Worm (Caenorhabditis elegans): ENCODE measurements around the gene rnp-4.

- no peak for TF ChIP-seq unc-39 (tag; optimal IDR thresholded peaks at IDR 0.05)
- no peak for TF ChIP-seq elt-1 (tag; optimal IDR thresholded peaks at IDR 0.05; ENCODE audit: borderline replicate concordance, insufficient read depth)
- TF ChIP-seq elt-3 (tag; optimal IDR thresholded peaks at IDR 0.05): no peak
- no peak for TF ChIP-seq nhr-28 (tag; optimal IDR thresholded peaks at IDR 0.05)
- no peak for TF ChIP-seq nhr-237 (tag; optimal IDR thresholded peaks at IDR 0.05)
- no peak for TF ChIP-seq nhr-2 (tag; optimal IDR thresholded peaks at IDR 0.05)
- TF ChIP-seq unc-62 (GFP tag; optimal IDR thresholded peaks at IDR 0.05): no peak
- TF ChIP-seq sem-2 (GFP tag; optimal IDR thresholded peaks at IDR 0.05): no peak
- TF ChIP-seq pha-4 (tag; optimal IDR thresholded peaks at IDR 0.05): no peak
- TF ChIP-seq mep-1 (tag; optimal IDR thresholded peaks at IDR 0.05): no peak
- TF ChIP-seq ceh-43 (GFP tag; optimal IDR thresholded peaks at IDR 0.05): peak; percentile 99
- TF ChIP-seq lsy-2 (tag; optimal IDR thresholded peaks at IDR 0.05): peak; percentile 71
- no peak for TF ChIP-seq cnd-1 (tag; optimal IDR thresholded peaks at IDR 0.05)
These were observed 44.8 kb downstream of the rnp-4 start for ce11 chrIII:4450773-4451423.

All from whole organism, mixed stage, embryonic.